Worm (Caenorhabditis elegans) whole organism, young adult: ENCODE measurements around the gene K07E8.6.
"Not testable (repeated sequence)": the region's sequence is repeated elsewhere in the genome, so short reads cannot be mapped to it uniquely, and the experiment has no call there.

Source experiments
- K11D2.4 ChIP-seq: fragments of 200-800 bp; sonication (Bioruptor generic); IDR thresholded peaks from 2 replicates; pipeline ENCODE4 v1.3.6; 2022; ENCODE audit warnings: missing genetic modification reagents, missing genetic modification characterization, missing compliant biosample characterization
- ceh-79 ChIP-seq: sonication (generic microtip); optimal IDR thresholded peaks from 2 replicates; lab custom pipeline; 2017; ENCODE audit warnings: mild to moderate bottlenecking, missing genetic modification characterization, missing compliant biosample characterization
- hmg-20 ChIP-seq: fragments of 200-800 bp; sonication (Bioruptor generic); IDR thresholded peaks from 2 replicates; pipeline ENCODE4 v1.3.6; 2022; ENCODE audit warnings: missing genetic modification reagents, missing genetic modification characterization, missing compliant biosample characterization
- pha-4 ChIP-seq: fragments of 150-350 bp; sonication (generic microtip); optimal IDR thresholded peaks from 2 replicates; lab custom pipeline; 2014; ENCODE audit warnings: missing biosample characterization, missing genetic modification reagents, missing genetic modification characterization
- snpc-4 ChIP-seq, 5 experiments: fragments of 150-350 bp in 1 of 5; sonication (generic microtip) in 4 of 5; optimal IDR thresholded peaks; 2 replicates each; lab custom pipeline; 2014 to 2018; ENCODE audit warnings: missing genetic modification characterization in 5 of 5, missing biosample characterization in 3 of 5, antibody characterized with exemption in 2 of 5, mild to moderate bottlenecking in 2 of 5, missing compliant biosample characterization in 2 of 5, missing genotype in 2 of 5, moderate library complexity in 2 of 5, missing genetic modification reagents in 1 of 5
- ztf-28 ChIP-seq: fragments of 200-800 bp; sonication (Bioruptor generic); IDR thresholded peaks from 2 replicates; pipeline ENCODE4 v1.3.6; 2022; ENCODE audit warnings: missing genetic modification reagents, missing genetic modification characterization, missing compliant biosample characterization

ce11 chrII:612361-612760 lies 27.0 kb downstream of the K07E8.6 start, which contains the start of gene clec-118:
- not testable (repeated sequence) for TF ChIP-seq ceh-79; pha-4 (tag; lab: Kevin White, UChicago); K11D2.4 (GFP tag; lab: Robert Waterston, UW); ztf-28; snpc-4 (GFP tag; optimal IDR thresholded peaks at IDR 0.05; lab: Kevin White, UChicago); snpc-4 (tag; optimal IDR thresholded peaks at IDR 0.05; lab: Kevin White, UChicago); hmg-20
